Fruit fly (Drosophila melanogaster): ENCODE measurements around the gene CG7903.

DNA sequence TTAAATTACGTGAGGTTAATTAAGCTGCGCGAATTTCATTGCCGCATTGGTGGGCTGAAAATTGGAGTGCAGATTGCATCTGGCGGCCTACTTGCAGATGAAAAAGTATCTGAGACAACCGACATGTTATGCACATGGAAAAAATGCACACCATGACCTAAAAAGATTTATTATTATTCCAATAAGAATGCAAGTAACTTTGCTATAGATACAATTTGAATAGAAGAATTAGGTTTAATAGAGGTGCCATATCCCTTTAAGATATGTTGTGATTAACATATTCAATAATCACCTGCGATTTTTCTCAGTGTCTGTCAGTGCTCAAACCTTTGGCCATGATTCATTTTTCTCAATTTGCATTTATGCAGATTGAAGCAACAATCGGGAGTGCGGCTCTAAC, 13.6 kb downstream of the CG7903 start:
- TF ChIP-seq Dll (optimal IDR thresholded peaks at IDR 0.05) (no peak), pan (optimal IDR thresholded peaks at IDR 0.05) (no peak), CG8478 (optimal IDR thresholded peaks at IDR 0.05) (no peak)
